Fruit fly (Drosophila melanogaster) whole organism, embryonic: Measurements from ENCODE around the gene Gr64f.
A peak's percentile ranks its signal among the peaks of the same experiment; 100 is the strongest.

Source experiments
- BtbVII ChIP-seq: fragments of 200-800 bp; sonication (Bioruptor generic); optimal IDR thresholded peaks from 3 replicates; lab custom pipeline; 2017; ENCODE audit warnings: missing biosample characterization, mild to moderate bottlenecking, missing genetic modification characterization
- CG10543 ChIP-seq: fragments of 200-800 bp; sonication (Bioruptor generic); optimal IDR thresholded peaks from 3 replicates; lab custom pipeline; 2017; ENCODE audit warnings: missing biosample characterization, mild to moderate bottlenecking, missing genetic modification characterization, moderate library complexity
- CG1233 ChIP-seq: fragments of 200-800 bp; sonication (Bioruptor generic); optimal IDR thresholded peaks from 4 replicates; lab custom pipeline; 2018; ENCODE audit warnings: missing biosample characterization, mild to moderate bottlenecking, missing genetic modification characterization
- CG16813 ChIP-seq: fragments of 200-800 bp; sonication (Bioruptor generic); IDR thresholded peaks from 3 replicates; pipeline ENCODE4 v1.3.6; 2022; ENCODE audit warnings: missing biosample characterization, missing genetic modification characterization; ENCODE audit not compliant: partially characterized antibody
- CG17186 ChIP-seq: fragments of 200-800 bp; sonication (Bioruptor generic); optimal IDR thresholded peaks from 3 replicates; lab custom pipeline; 2017; ENCODE audit warnings: missing biosample characterization, missing genetic modification reagents, missing genetic modification characterization
- CG18011 ChIP-seq: fragments of 200-800 bp; sonication (Bioruptor generic); optimal IDR thresholded peaks from 2 replicates; lab custom pipeline; 2017; ENCODE audit warnings: missing biosample characterization, missing genetic modification characterization, mild to moderate bottlenecking, moderate library complexity, missing genotype
- CG2678 ChIP-seq: fragments of 200-800 bp; sonication (Bioruptor generic); optimal IDR thresholded peaks from 3 replicates; lab custom pipeline; 2019; ENCODE audit warnings: missing biosample characterization, mild to moderate bottlenecking, missing genetic modification characterization, moderate library complexity
- CG3163 ChIP-seq: fragments of 200-800 bp; sonication (Bioruptor generic); optimal IDR thresholded peaks from 3 replicates; lab custom pipeline; 2016; ENCODE audit warnings: missing biosample characterization, missing genetic modification characterization
- CG34376 ChIP-seq: fragments of 200-800 bp; sonication (Bioruptor generic); optimal IDR thresholded peaks from 2 replicates; lab custom pipeline; 2018; ENCODE audit warnings: missing biosample characterization, mild to moderate bottlenecking, missing genetic modification characterization
- CG7271 ChIP-seq: fragments of 200-800 bp; sonication (Bioruptor generic); optimal IDR thresholded peaks from 2 replicates; lab custom pipeline; 2018; ENCODE audit warnings: missing biosample characterization, mild to moderate bottlenecking, missing genetic modification characterization, moderate library complexity
- D19B ChIP-seq: fragments of 200-800 bp; sonication (Bioruptor generic); optimal IDR thresholded peaks from 2 replicates; lab custom pipeline; 2017; ENCODE audit warnings: missing biosample characterization, mild to moderate bottlenecking, missing genetic modification characterization
- Deaf1 ChIP-seq: fragments of 200-800 bp; optimal IDR thresholded peaks from 3 replicates; lab custom pipeline; 2019; ENCODE audit warnings: missing biosample characterization, mild to moderate bottlenecking, missing genetic modification characterization, moderate library complexity
- Drgx ChIP-seq: fragments of 200-800 bp; sonication (Bioruptor generic); IDR thresholded peaks from 2 replicates; pipeline ENCODE4 v1.3.6; 2022; ENCODE audit warnings: missing biosample characterization, missing genetic modification characterization
- Elba2 ChIP-seq: fragments of 200-800 bp; sonication (Bioruptor generic); optimal IDR thresholded peaks from 3 replicates; lab custom pipeline; 2016; ENCODE audit warnings: missing biosample characterization, missing genetic modification characterization
- Fer1 ChIP-seq: fragments of 200-800 bp; sonication (Bioruptor generic); optimal IDR thresholded peaks from 2 replicates; lab custom pipeline; 2017; ENCODE audit warnings: missing biosample characterization, mild to moderate bottlenecking, missing genetic modification characterization
- Kr ChIP-seq: fragments of 200-800 bp; sonication (Bioruptor generic); optimal IDR thresholded peaks from 2 replicates; lab custom pipeline; 2017; ENCODE audit warnings: missing biosample characterization, mild to moderate bottlenecking, missing genetic modification characterization
- Med ChIP-seq: fragments of 200-800 bp; sonication (Bioruptor generic); peaks from one replicate; lab custom pipeline; 2016; ENCODE audit warnings: missing biosample characterization, missing genetic modification characterization, mild to moderate bottlenecking, inconsistent platforms, moderate library complexity
- NFAT ChIP-seq: fragments of 200-800 bp; sonication (Bioruptor generic); IDR thresholded peaks from 2 replicates; pipeline ENCODE4 v1.3.6; 2022; ENCODE audit warnings: missing biosample characterization, missing genetic modification characterization
- Poxn ChIP-seq: fragments of 200-800 bp; sonication (Bioruptor generic); IDR thresholded peaks from 2 replicates; pipeline ENCODE4 v1.3.6; 2022; ENCODE audit warnings: missing biosample characterization, missing genetic modification characterization
- Trl ChIP-seq, 3 experiments: fragments of >200 bp in 2 of 3; fragments of 200-800 bp in 1 of 3; sonication (Bioruptor generic) in 1 of 3; optimal IDR thresholded peaks; 2 replicates in 1 of 3; 3 replicates in 2 of 3; lab custom pipeline; 2016 to 2017; ENCODE audit warnings: missing biosample characterization in 1 of 3, missing genetic modification characterization in 1 of 3
- aop ChIP-seq: fragments of 200-800 bp; sonication (Bioruptor generic); IDR thresholded peaks from 2 replicates; pipeline ENCODE4 v1.3.6; 2022; ENCODE audit warnings: missing biosample characterization, missing genetic modification characterization
- ase ChIP-seq: fragments of 200-800 bp; sonication (Bioruptor generic); IDR thresholded peaks from 3 replicates; pipeline ENCODE4 v1.3.6; 2022; ENCODE audit warnings: missing biosample characterization, missing genetic modification characterization
- az2 ChIP-seq: fragments of 200-800 bp; sonication (Bioruptor generic); optimal IDR thresholded peaks from 3 replicates; lab custom pipeline; 2016; ENCODE audit warnings: missing biosample characterization, missing genetic modification characterization
- cad ChIP-seq: fragments of >200 bp; optimal IDR thresholded peaks from 2 replicates; lab custom pipeline; 2017; ENCODE audit warnings: missing biosample characterization, missing genetic modification characterization
- ci ChIP-seq: fragments of 200-800 bp; sonication (Bioruptor generic); IDR thresholded peaks from 3 replicates; pipeline ENCODE4 v1.3.6; 2022; ENCODE audit warnings: missing biosample characterization, missing genetic modification characterization
- crol ChIP-seq: fragments of 200-800 bp; sonication (Bioruptor generic); IDR thresholded peaks from 2 replicates; pipeline ENCODE4 v1.3.6; 2022; ENCODE audit warnings: missing biosample characterization, missing genetic modification characterization
- eve ChIP-seq, 2 experiments: fragments of >200 bp; optimal IDR thresholded peaks; 2 replicates each; lab custom pipeline; 2017; ENCODE audit warnings: missing biosample characterization in 2 of 2, missing genetic modification characterization in 2 of 2
- exex ChIP-seq: fragments of 200-800 bp; sonication (Bioruptor generic); optimal IDR thresholded peaks from 4 replicates; lab custom pipeline; 2018; ENCODE audit warnings: missing biosample characterization, mild to moderate bottlenecking, missing genetic modification characterization, moderate library complexity
- grau ChIP-seq: fragments of 200-800 bp; optimal IDR thresholded peaks from 3 replicates; lab custom pipeline; 2019; ENCODE audit warnings: missing biosample characterization, mild to moderate bottlenecking, missing genetic modification characterization, moderate library complexity
- grn ChIP-seq: fragments of 200-800 bp; sonication (Bioruptor generic); optimal IDR thresholded peaks from 3 replicates; lab custom pipeline; 2017; ENCODE audit warnings: missing biosample characterization, missing genetic modification characterization
- jing ChIP-seq: fragments of 200-800 bp; sonication (Bioruptor generic); optimal IDR thresholded peaks from 2 replicates; lab custom pipeline; 2018; ENCODE audit warnings: missing biosample characterization, mild to moderate bottlenecking, missing genetic modification characterization
- pita ChIP-seq: fragments of 200-800 bp; sonication (Bioruptor generic); optimal IDR thresholded peaks from 2 replicates; lab custom pipeline; 2017; ENCODE audit warnings: missing biosample characterization, mild to moderate bottlenecking, missing genetic modification characterization
- row ChIP-seq: fragments of 200-800 bp; sonication (Bioruptor generic); IDR thresholded peaks from 3 replicates; pipeline ENCODE4 v1.3.6; 2022; ENCODE audit warnings: missing biosample characterization, missing genetic modification characterization
- scrt ChIP-seq: fragments of 200-800 bp; sonication (Bioruptor generic); optimal IDR thresholded peaks from 2 replicates; lab custom pipeline; 2018; ENCODE audit warnings: missing biosample characterization, mild to moderate bottlenecking, missing genetic modification characterization, moderate library complexity
- sens ChIP-seq: fragments of 200-800 bp; sonication (Bioruptor generic); peaks from one replicate; lab custom pipeline; 2016; ENCODE audit warnings: missing biosample characterization, missing genetic modification characterization
- sqz ChIP-seq: fragments of 200-800 bp; sonication (Bioruptor generic); optimal IDR thresholded peaks from 3 replicates; lab custom pipeline; 2018; ENCODE audit warnings: missing biosample characterization, mild to moderate bottlenecking, missing genetic modification characterization
- sug ChIP-seq: fragments of 200-800 bp; optimal IDR thresholded peaks from 2 replicates; lab custom pipeline; 2019; ENCODE audit warnings: missing biosample characterization, mild to moderate bottlenecking, missing genetic modification characterization, moderate library complexity
- zen ChIP-seq: fragments of 200-800 bp; sonication (Bioruptor generic); optimal IDR thresholded peaks from 3 replicates; lab custom pipeline; 2018; ENCODE audit warnings: missing biosample characterization, mild to moderate bottlenecking, missing genetic modification characterization, moderate library complexity

Gene Gr64f

dm6 chr3L:4061921-4062474 is 26.4 kb downstream of the Gr64f start, which contains the start of gene dib:
TSS of gene dib (plus strand) at chr3L:4062292.
- TF ChIP-seq aop (GFP tag; lab: Robert Waterston, UW): peak; percentile 62; the same call in 1 of the 2 replicates
- TF ChIP-seq sqz (GFP tag; lab: Kevin White, UChicago): no peak
- TF ChIP-seq sens (GFP tag; lab: Kevin White, UChicago): peak; percentile 57
- TF ChIP-seq Trl (optimal IDR thresholded peaks at IDR 0.05; lab: Kevin White, UChicago): peak; percentile 46 to 57
- no peak for TF ChIP-seq Trl (GFP tag; optimal IDR thresholded peaks at IDR 0.05; lab: Kevin White, UChicago)
- TF ChIP-seq Kr (GFP tag; lab: Kevin White, UChicago): peak; percentile 46
- peak; percentile 67 for TF ChIP-seq zen
- TF ChIP-seq CG3163 (GFP tag; lab: Kevin White, UChicago): peak; percentile 96
- TF ChIP-seq CG16813 (GFP tag; lab: Robert Waterston, UW): no peak
- TF ChIP-seq ci (GFP tag; lab: Robert Waterston, UW): no peak
- peak; percentile 94 for TF ChIP-seq cad
- TF ChIP-seq CG1233 (GFP tag; lab: Kevin White, UChicago): no peak
- TF ChIP-seq, all 482 proteins: peak for 7

dm6 chr3L:4068368-4068767 is 32.8 kb downstream of the Gr64f start:
- TF ChIP-seq Drgx (GFP tag; lab: Robert Waterston, UW) (peak; percentile 35; the same call in 1 of the 2 replicates), D19B (GFP tag; lab: Kevin White, UChicago) (no peak), az2 (GFP tag; lab: Kevin White, UChicago) (no peak), pita (no peak), BtbVII (GFP tag; lab: Kevin White, UChicago) (no peak), ase (no peak), CG16813 (GFP tag; lab: Robert Waterston, UW) (no peak), CG18011 (GFP tag; lab: Kevin White, UChicago) (no peak), grau (tag; lab: Kevin White, UChicago) (no peak), ci (GFP tag; lab: Robert Waterston, UW) (0 out of 3 replicates have a peak, but pooled peaks have one; percentile 17), Deaf1 (peak; percentile 58), exex (tag; lab: Kevin White, UChicago) (no peak), crol (GFP tag; lab: Robert Waterston, UW) (peak; percentile 73), grn (GFP tag; lab: Kevin White, UChicago) (peak; percentile 33), Elba2 (GFP tag; lab: Kevin White, UChicago) (no peak), aop (GFP tag; lab: Robert Waterston, UW) (no peak), eve (GFP tag; optimal IDR thresholded peaks at IDR 0.05; lab: Kevin White, UChicago) (no peak), CG34376 (GFP tag; lab: Kevin White, UChicago) (peak; percentile 70), CG2678 (tag; lab: Kevin White, UChicago) (no peak), CG7271 (no peak), NFAT (GFP tag; lab: Robert Waterston, UW) (0 out of 2 replicates have a peak, but pooled peaks have one; percentile 20), sug (peak; percentile 33), jing (no peak), Fer1 (GFP tag; lab: Kevin White, UChicago) (no peak), CG17186 (GFP tag; lab: Kevin White, UChicago) (no peak), CG10543 (peak; percentile 24), row (GFP tag; lab: Robert Waterston, UW) (no peak), Med (GFP tag; lab: Kevin White, UChicago) (peak; percentile 63), Poxn (GFP tag; lab: Robert Waterston, UW) (no peak), scrt (GFP tag; lab: Kevin White, UChicago) (no peak)
